Worm (Caenorhabditis elegans): ENCODE data around the gene coq-5.

coq-5 gene

ce11 chrIII:7900733-7901132, 42.5 kb upstream of the coq-5 start, which contains the start of gene best-24:
best-24 (plus strand) TSS chrIII:7901033.
- TF ChIP-seq lin-35 (GFP tag; optimal IDR thresholded peaks at IDR 0.05) (peak in 1 of 2 experiments; percentile 10), snu-23 (GFP tag; optimal IDR thresholded peaks at IDR 0.05) (peak; percentile 18), efl-1 (optimal IDR thresholded peaks at IDR 0.05) (no peak), efl-1 (GFP tag; optimal IDR thresholded peaks at IDR 0.05 in 1 of 2) (peak in 1 of 2 experiments; percentile 87), blmp-1 (tag; optimal IDR thresholded peaks at IDR 0.05) (peak; percentile 23), hpl-2 (GFP tag; optimal IDR thresholded peaks at IDR 0.05) (no peak), ces-1 (GFP tag; optimal IDR thresholded peaks at IDR 0.05) (no peak), lin-14 (GFP tag; optimal IDR thresholded peaks at IDR 0.05) (peak; percentile 17)

- TF ChIP-seq sox-4 (tag; optimal IDR thresholded peaks at IDR 0.05): no peak
- TF ChIP-seq hpl-2 (GFP tag; optimal IDR thresholded peaks at IDR 0.05): no peak
- TF ChIP-seq swsn-7 (tag; optimal IDR thresholded peaks at IDR 0.05): no peak
- peak; percentile 95 for TF ChIP-seq nhr-85 (tag)
- TF ChIP-seq fkh-8 (tag; optimal IDR thresholded peaks at IDR 0.05): no peak
- TF ChIP-seq tbx-2 (tag; optimal IDR thresholded peaks at IDR 0.05): peak; percentile 62
- peak; percentile 57 for TF ChIP-seq lin-14 (GFP tag; optimal IDR thresholded peaks at IDR 0.05)
- TF ChIP-seq nhr-237 (tag; optimal IDR thresholded peaks at IDR 0.05): peak; percentile 1
- TF ChIP-seq nhr-71 (tag; optimal IDR thresholded peaks at IDR 0.05): peak; percentile 75
- TF ChIP-seq elt-3 (tag; optimal IDR thresholded peaks at IDR 0.05): peak in 5 of 6 experiments; percentile 27 to 85 (median 48)
- TF ChIP-seq nhr-76 (tag; optimal IDR thresholded peaks at IDR 0.05): no peak
- no peak for TF ChIP-seq vab-15 (tag; optimal IDR thresholded peaks at IDR 0.05)
- no peak for TF ChIP-seq aly-2 (tag; optimal IDR thresholded peaks at IDR 0.05)
- TF ChIP-seq nhr-90 (tag; optimal IDR thresholded peaks at IDR 0.05; ENCODE audit: poor library complexity): peak; percentile 71
- TF ChIP-seq alr-1 (tag; optimal IDR thresholded peaks at IDR 0.05; ENCODE audit: borderline replicate concordance): no peak
- no peak for TF ChIP-seq efl-1 (optimal IDR thresholded peaks at IDR 0.05)
- TF ChIP-seq efl-1 (GFP tag; optimal IDR thresholded peaks at IDR 0.05 in 1 of 2): peak in 1 of 2 experiments; percentile 87
- TF ChIP-seq lin-35 (GFP tag; optimal IDR thresholded peaks at IDR 0.05): peak in 1 of 2 experiments; percentile 49
- TF ChIP-seq ceh-88 (GFP tag; IDR thresholded peaks at IDR 0.05): no peak
- TF ChIP-seq lsy-2 (tag; optimal IDR thresholded peaks at IDR 0.05): peak; percentile 25 to 88
- peak; percentile 80 for TF ChIP-seq nhr-19 (GFP tag; conservative IDR thresholded peaks at IDR 0.05)
- TF ChIP-seq nhr-84 (tag; optimal IDR thresholded peaks at IDR 0.05): no peak
- TF ChIP-seq nhr-47 (tag; optimal IDR thresholded peaks at IDR 0.05): peak; percentile 36
- TF ChIP-seq zip-4 (GFP tag; optimal IDR thresholded peaks at IDR 0.05): no peak
- TF ChIP-seq isw-1 (GFP tag; IDR thresholded peaks at IDR 0.05): no peak
- TF ChIP-seq C16A3.4 (tag; optimal IDR thresholded peaks at IDR 0.05): peak; percentile 22
- peak; percentile 83 for TF ChIP-seq grh-1 (GFP tag; IDR thresholded peaks at IDR 0.05)
- TF ChIP-seq snpc-4 (tag; optimal IDR thresholded peaks at IDR 0.05): no peak
- TF ChIP-seq dpl-1 (GFP tag; optimal IDR thresholded peaks at IDR 0.05): peak in 1 of 3 experiments; percentile 9
- TF ChIP-seq unc-62 (GFP tag; optimal IDR thresholded peaks at IDR 0.05): no peak
- peak; percentile 55 for TF ChIP-seq blmp-1 (tag; optimal IDR thresholded peaks at IDR 0.05)
- TF ChIP-seq zag-1 (tag; optimal IDR thresholded peaks at IDR 0.05): no peak
- TF ChIP-seq snu-23 (GFP tag; optimal IDR thresholded peaks at IDR 0.05): peak; percentile 58
- no peak for TF ChIP-seq hlh-4 (tag; optimal IDR thresholded peaks at IDR 0.05)
- no peak for TF ChIP-seq irx-1 (tag; optimal IDR thresholded peaks at IDR 0.05)
- TF ChIP-seq Y116A8C.19 (tag; optimal IDR thresholded peaks at IDR 0.05; ENCODE audit: borderline replicate concordance): no peak
- TF ChIP-seq pag-3 (tag; optimal IDR thresholded peaks at IDR 0.05; ENCODE audit: borderline replicate concordance, insufficient read depth): no peak
- TF ChIP-seq ama-1 (optimal IDR thresholded peaks at IDR 0.05): no peak
- no peak for TF ChIP-seq egl-27 (tag; optimal IDR thresholded peaks at IDR 0.05)
- TF ChIP-seq nhr-20 (tag; optimal IDR thresholded peaks at IDR 0.05): peak; percentile 81
- no peak for TF ChIP-seq unc-86 (tag; optimal IDR thresholded peaks at IDR 0.05)
Observed at ce11 chrIII:7897733-7898132, 39.5 kb upstream of the coq-5 start.

All from whole organism, L1 larva.